Fruit fly (Drosophila melanogaster) whole organism, embryonic: Measurements from ENCODE around the gene Cby.
A peak's percentile ranks its signal among the peaks of the same experiment; 100 is the strongest.

Source experiments
- Aef1 ChIP-seq: fragments of 200-800 bp; sonication (Bioruptor generic); IDR thresholded peaks from 3 replicates; pipeline ENCODE4 v1.3.6; 2022; ENCODE audit warnings: missing biosample characterization, missing genetic modification characterization
- CG12299 ChIP-seq: fragments of 200-800 bp; sonication (Bioruptor generic); optimal IDR thresholded peaks from 2 replicates; lab custom pipeline; 2018; ENCODE audit warnings: missing biosample characterization, mild to moderate bottlenecking, missing genetic modification characterization
- CG12391 ChIP-seq: fragments of 200-800 bp; sonication (Bioruptor generic); optimal IDR thresholded peaks from 3 replicates; lab custom pipeline; 2018; ENCODE audit warnings: missing biosample characterization, mild to moderate bottlenecking, missing genetic modification characterization, moderate library complexity
- CG12744 ChIP-seq: fragments of 200-800 bp; sonication (Bioruptor generic); optimal IDR thresholded peaks from 2 replicates; lab custom pipeline; 2016; ENCODE audit warnings: missing biosample characterization, missing genetic modification characterization
- CG14050 ChIP-seq: fragments of 200-800 bp; sonication (Bioruptor generic); IDR thresholded peaks from 3 replicates; pipeline ENCODE4 v1.3.6; 2022; ENCODE audit warnings: missing biosample characterization, missing genetic modification characterization
- CG16815 ChIP-seq: fragments of 200-800 bp; sonication (Bioruptor generic); optimal IDR thresholded peaks from 3 replicates; lab custom pipeline; 2017; ENCODE audit warnings: missing biosample characterization, mild to moderate bottlenecking, missing genetic modification characterization
- CG17829 ChIP-seq: fragments of 200-800 bp; optimal IDR thresholded peaks from 2 replicates; lab custom pipeline; 2019; ENCODE audit warnings: missing biosample characterization, mild to moderate bottlenecking, missing genetic modification characterization, moderate library complexity
- CG18476 ChIP-seq: fragments of 200-800 bp; sonication (Bioruptor generic); optimal IDR thresholded peaks from 2 replicates; lab custom pipeline; 2016; ENCODE audit warnings: missing biosample characterization, mild to moderate bottlenecking, missing genetic modification characterization
- CG2889 ChIP-seq: fragments of 200-800 bp; sonication (Bioruptor generic); IDR thresholded peaks from 3 replicates; pipeline ENCODE4 v1.3.6; 2022; ENCODE audit warnings: missing biosample characterization, missing genetic modification characterization
- CG33213 ChIP-seq: fragments of 200-800 bp; sonication (Bioruptor generic); optimal IDR thresholded peaks from 3 replicates; lab custom pipeline; 2016; ENCODE audit warnings: missing biosample characterization, missing genetic modification characterization
- CG43689 ChIP-seq: fragments of 200-800 bp; sonication (Bioruptor generic); IDR thresholded peaks from 2 replicates; pipeline ENCODE4 v1.3.6; 2022; ENCODE audit warnings: missing biosample characterization, missing genetic modification characterization
- CG4424 ChIP-seq: fragments of 200-800 bp; sonication (Bioruptor generic); optimal IDR thresholded peaks from 3 replicates; lab custom pipeline; 2016; ENCODE audit warnings: missing biosample characterization, missing genetic modification characterization
- CG6689 ChIP-seq: fragments of 200-800 bp; sonication (Bioruptor generic); IDR thresholded peaks from 2 replicates; pipeline ENCODE4 v1.3.6; 2022; ENCODE audit warnings: missing biosample characterization, missing genetic modification characterization
- CG7271 ChIP-seq: fragments of 200-800 bp; sonication (Bioruptor generic); optimal IDR thresholded peaks from 2 replicates; lab custom pipeline; 2018; ENCODE audit warnings: missing biosample characterization, mild to moderate bottlenecking, missing genetic modification characterization, moderate library complexity
- CG8765 ChIP-seq: fragments of 200-800 bp; sonication (Bioruptor generic); IDR thresholded peaks from 2 replicates; pipeline ENCODE4 v1.3.6; 2022; ENCODE audit warnings: missing biosample characterization, missing genetic modification characterization
- CkIIα-i1 ChIP-seq: fragments of 200-800 bp; sonication (Bioruptor generic); IDR thresholded peaks from 2 replicates; pipeline ENCODE4 v1.3.6; 2022; ENCODE audit warnings: missing biosample characterization, missing genetic modification characterization
- D ChIP-seq, 2 experiments: fragments of 200-800 bp in 1 of 2; fragments of >200 bp in 1 of 2; sonication (Bioruptor generic) in 1 of 2; optimal IDR thresholded peaks; 2 replicates in 1 of 2; 3 replicates in 1 of 2; lab custom pipeline; 2017; ENCODE audit warnings: mild to moderate bottlenecking in 1 of 2, missing biosample characterization in 1 of 2, missing genetic modification characterization in 1 of 2, missing genetic modification reagents in 1 of 2
- D19B ChIP-seq: fragments of 200-800 bp; sonication (Bioruptor generic); optimal IDR thresholded peaks from 2 replicates; lab custom pipeline; 2017; ENCODE audit warnings: missing biosample characterization, mild to moderate bottlenecking, missing genetic modification characterization
- Dbx ChIP-seq: fragments of 200-800 bp; sonication (Bioruptor generic); IDR thresholded peaks from 3 replicates; pipeline ENCODE4 v1.3.6; 2022; ENCODE audit warnings: missing biosample characterization, missing genetic modification characterization
- Dek ChIP-seq: fragments of 200-800 bp; sonication (Bioruptor generic); optimal IDR thresholded peaks from 3 replicates; lab custom pipeline; 2019; ENCODE audit warnings: missing biosample characterization, mild to moderate bottlenecking, missing genetic modification characterization, moderate library complexity
- Eip74EF ChIP-seq, 2 experiments: fragments of 200-800 bp in 1 of 2; fragments of >200 bp in 1 of 2; sonication (Bioruptor generic) in 1 of 2; optimal IDR thresholded peaks; 2 replicates each; lab custom pipeline; 2017 to 2019; ENCODE audit warnings: missing biosample characterization in 2 of 2, missing genetic modification characterization in 2 of 2, mild to moderate bottlenecking in 1 of 2, moderate library complexity in 1 of 2
- H2.0 ChIP-seq: fragments of 200-800 bp; sonication (Bioruptor generic); IDR thresholded peaks from 2 replicates; pipeline ENCODE4 v1.3.6; 2022; ENCODE audit warnings: missing biosample characterization, missing genetic modification characterization
- Ptx1 ChIP-seq: fragments of 200-800 bp; sonication (Bioruptor generic); IDR thresholded peaks from 2 replicates; pipeline ENCODE4 v1.3.6; 2022; ENCODE audit warnings: missing biosample characterization, missing genetic modification characterization
- Rfx ChIP-seq: fragments of 200-800 bp; sonication (Bioruptor generic); IDR thresholded peaks from 2 replicates; pipeline ENCODE4 v1.3.6; 2022; ENCODE audit warnings: missing biosample characterization, missing genetic modification characterization
- Spps ChIP-seq: fragments of 200-800 bp; sonication (Bioruptor generic); optimal IDR thresholded peaks from 2 replicates; lab custom pipeline; 2018; ENCODE audit warnings: missing biosample characterization, mild to moderate bottlenecking, missing genetic modification characterization
- amos ChIP-seq: fragments of 200-800 bp; sonication (Bioruptor generic); IDR thresholded peaks from 2 replicates; pipeline ENCODE4 v1.3.6; 2022; ENCODE audit warnings: missing biosample characterization, missing genetic modification characterization; ENCODE audit not compliant: partially characterized antibody
- ase ChIP-seq: fragments of 200-800 bp; sonication (Bioruptor generic); IDR thresholded peaks from 3 replicates; pipeline ENCODE4 v1.3.6; 2022; ENCODE audit warnings: missing biosample characterization, missing genetic modification characterization
- caup ChIP-seq: fragments of 200-800 bp; sonication (Bioruptor generic); optimal IDR thresholded peaks from 3 replicates; lab custom pipeline; 2017; ENCODE audit warnings: missing biosample characterization, mild to moderate bottlenecking, missing genetic modification characterization, moderate library complexity; ENCODE audit not compliant: severe bottlenecking
- dm ChIP-seq: fragments of 200-800 bp; sonication (Bioruptor generic); optimal IDR thresholded peaks from 3 replicates; lab custom pipeline; 2016; ENCODE audit warnings: missing biosample characterization, missing genetic modification characterization
- dmrt99B ChIP-seq: fragments of 200-800 bp; sonication (Bioruptor generic); optimal IDR thresholded peaks from 2 replicates; lab custom pipeline; 2018; ENCODE audit warnings: missing biosample characterization, mild to moderate bottlenecking, missing genetic modification characterization, moderate library complexity
- dpn ChIP-seq, 2 experiments: fragments of 200-800 bp; sonication (Bioruptor generic); optimal IDR thresholded peaks; 3 replicates each; lab custom pipeline; 2016; ENCODE audit warnings: missing biosample characterization in 2 of 2, missing genetic modification characterization in 2 of 2
- fd102C ChIP-seq: fragments of 200-800 bp; sonication (Bioruptor generic); optimal IDR thresholded peaks from 2 replicates; lab custom pipeline; 2018; ENCODE audit warnings: missing biosample characterization, mild to moderate bottlenecking, missing genetic modification characterization, moderate library complexity
- fd96Cb ChIP-seq: fragments of 200-800 bp; sonication (Bioruptor generic); optimal IDR thresholded peaks from 2 replicates; lab custom pipeline; 2018; ENCODE audit warnings: missing biosample characterization, mild to moderate bottlenecking, missing genetic modification characterization, moderate library complexity
- gem ChIP-seq: fragments of 200-800 bp; sonication (Bioruptor generic); optimal IDR thresholded peaks from 2 replicates; lab custom pipeline; 2019; ENCODE audit warnings: missing biosample characterization, mild to moderate bottlenecking, missing genetic modification characterization, moderate library complexity
- gfzf ChIP-seq: fragments of 200-800 bp; sonication (Bioruptor generic); optimal IDR thresholded peaks from 2 replicates; lab custom pipeline; 2016; ENCODE audit warnings: missing biosample characterization, mild to moderate bottlenecking, missing genetic modification characterization, moderate library complexity
- gsb-n ChIP-seq: fragments of 200-800 bp; sonication (Bioruptor generic); optimal IDR thresholded peaks from 3 replicates; lab custom pipeline; 2018; ENCODE audit warnings: missing biosample characterization, mild to moderate bottlenecking, missing genetic modification characterization
- gt ChIP-seq: fragments of 200-800 bp; sonication (Bioruptor generic); IDR thresholded peaks from 2 replicates; pipeline ENCODE4 v1.3.6; 2022; ENCODE audit warnings: missing biosample characterization, missing genetic modification characterization
- hbn ChIP-seq: fragments of 200-800 bp; sonication (Bioruptor generic); IDR thresholded peaks from 2 replicates; pipeline ENCODE4 v1.3.6; 2022; ENCODE audit warnings: missing biosample characterization, missing genetic modification characterization; ENCODE audit not compliant: partially characterized antibody
- hth ChIP-seq: fragments of >200 bp; optimal IDR thresholded peaks from 2 replicates; lab custom pipeline; 2017; ENCODE audit warnings: inconsistent platforms
- inv ChIP-seq: fragments of 200-800 bp; sonication (Bioruptor generic); IDR thresholded peaks from 2 replicates; pipeline ENCODE4 v1.3.6; 2022; ENCODE audit warnings: missing biosample characterization, missing genetic modification characterization; ENCODE audit not compliant: partially characterized antibody
- lab ChIP-seq: fragments of 200-800 bp; sonication (Bioruptor generic); optimal IDR thresholded peaks from 3 replicates; lab custom pipeline; 2017; ENCODE audit warnings: missing biosample characterization, missing genetic modification characterization, mild to moderate bottlenecking, moderate library complexity, missing genetic modification reagents
- pb ChIP-seq: fragments of 200-800 bp; sonication (Bioruptor generic); optimal IDR thresholded peaks from 3 replicates; lab custom pipeline; 2016; ENCODE audit warnings: missing biosample characterization, missing genetic modification characterization
- prd ChIP-seq, 3 experiments: fragments of >200 bp in 2 of 3; fragments of 200-800 bp in 1 of 3; sonication (Bioruptor generic) in 1 of 3; optimal IDR thresholded peaks in 2 of 3; IDR thresholded peaks in 1 of 3; 2 replicates in 2 of 3; 3 replicates in 1 of 3; pipeline versions ENCODE4 v1.3.6 to Lab custom; 2017 to 2022; ENCODE audit warnings: missing biosample characterization in 1 of 3, missing genetic modification characterization in 1 of 3
- sisA ChIP-seq: fragments of 200-800 bp; sonication (Bioruptor generic); IDR thresholded peaks from 2 replicates; pipeline ENCODE4 v1.3.6; 2022; ENCODE audit warnings: missing biosample characterization, missing genetic modification characterization
- stc ChIP-seq: fragments of 200-800 bp; sonication (Bioruptor generic); IDR thresholded peaks from 2 replicates; pipeline ENCODE4 v1.3.6; 2022; ENCODE audit warnings: missing biosample characterization, missing genetic modification characterization
- tio ChIP-seq: fragments of 200-800 bp; sonication (Bioruptor generic); optimal IDR thresholded peaks from 2 replicates; lab custom pipeline; 2017; ENCODE audit warnings: missing biosample characterization, missing genetic modification characterization, inconsistent platforms
- zfh1 ChIP-seq: fragments of 200-800 bp; sonication (Bioruptor generic); IDR thresholded peaks from 3 replicates; pipeline ENCODE4 v1.3.6; 2022; ENCODE audit warnings: missing biosample characterization, missing genetic modification characterization

The Cby gene

DNA sequence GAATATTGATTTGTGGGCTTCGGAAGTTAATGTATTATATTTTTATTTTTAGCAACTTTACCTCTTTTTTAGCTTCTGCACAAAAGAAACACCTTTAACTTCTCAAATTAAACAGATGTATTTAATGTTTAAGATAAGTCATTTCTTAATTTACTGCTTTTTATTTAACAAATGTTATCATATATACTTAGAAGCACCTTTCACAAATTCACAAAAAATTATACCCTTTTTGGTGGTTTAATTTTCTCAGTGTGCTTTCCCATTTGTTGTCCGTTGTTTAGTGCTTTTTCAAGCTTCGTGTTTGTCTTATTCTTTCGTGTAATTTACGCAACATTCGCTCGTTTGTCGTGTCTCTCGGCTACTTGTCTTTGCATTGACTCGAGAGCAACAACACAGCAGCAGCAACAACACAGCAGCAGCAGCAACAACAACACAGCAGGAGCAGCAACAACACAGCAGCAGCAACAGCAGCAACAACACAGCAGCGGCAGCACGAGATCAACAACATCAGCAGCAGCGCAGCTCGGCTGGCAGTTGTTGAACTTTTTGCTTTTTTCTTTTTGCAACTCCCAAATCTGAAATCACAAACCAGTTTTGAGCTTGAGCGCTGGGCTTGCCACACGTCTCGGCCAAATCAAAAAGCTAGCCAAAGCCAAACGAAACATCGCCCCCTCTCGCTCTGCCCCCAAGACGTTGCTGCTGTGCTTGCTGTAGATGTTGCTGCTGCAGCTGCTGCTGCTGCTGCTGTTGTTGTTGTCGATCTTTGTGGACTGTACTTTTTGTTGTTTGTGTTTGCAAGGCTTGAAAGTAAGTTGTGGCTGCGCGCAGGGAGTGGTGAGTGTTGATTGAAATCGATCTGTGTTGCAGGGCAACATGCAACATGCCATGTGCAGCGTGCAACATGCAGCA is 30.5 kb upstream of the Cby start (continued):
- TF ChIP-seq prd (optimal IDR thresholded peaks at IDR 0.05; lab: Kevin White, UChicago): no peak
- no peak for TF ChIP-seq prd (GFP tag; IDR thresholded peaks at IDR 0.05; lab: Robert Waterston, UW)
- no peak for TF ChIP-seq hbn (GFP tag; lab: Robert Waterston, UW)
- TF ChIP-seq amos: no peak
- no peak for TF ChIP-seq pb (GFP tag; lab: Kevin White, UChicago)
- peak; percentile 62 for TF ChIP-seq gem (tag; lab: Kevin White, UChicago)
- peak; percentile 67 for TF ChIP-seq fd96Cb (tag; lab: Kevin White, UChicago)
- no peak for TF ChIP-seq CG12299 (tag; lab: Kevin White, UChicago)
- no peak for TF ChIP-seq Spps (tag; lab: Kevin White, UChicago)
- no peak for TF ChIP-seq dpn (GFP tag; optimal IDR thresholded peaks at IDR 0.05; lab: Kevin White, UChicago)
- TF ChIP-seq dm (GFP tag; lab: Kevin White, UChicago): no peak
- TF ChIP-seq dmrt99B: peak; percentile 86
- no peak for TF ChIP-seq CG33213 (GFP tag; lab: Kevin White, UChicago)
- no peak for TF ChIP-seq Dbx (GFP tag; lab: Robert Waterston, UW)
- TF ChIP-seq CG17829 (tag; lab: Kevin White, UChicago): no peak
- TF ChIP-seq CG43689 (GFP tag; lab: Robert Waterston, UW): 0 out of 2 replicates have a peak, but pooled peaks have one; percentile 40
- no peak for TF ChIP-seq CG8765 (GFP tag; lab: Robert Waterston, UW)
- no peak for TF ChIP-seq CG2889 (GFP tag; lab: Robert Waterston, UW)
- peak; percentile 56; the same call in 1 of the 2 replicates for TF ChIP-seq stc
- no peak for TF ChIP-seq hth (lab: Kevin White, UChicago)
- no peak for TF ChIP-seq Eip74EF (GFP tag; optimal IDR thresholded peaks at IDR 0.05; lab: Kevin White, UChicago)
- TF ChIP-seq gfzf: no peak
- TF ChIP-seq inv (GFP tag; lab: Robert Waterston, UW): no peak
- peak; percentile 61 for TF ChIP-seq CG6689 (GFP tag; lab: Robert Waterston, UW)
- no peak for TF ChIP-seq CG7271
- TF ChIP-seq CkIIα-i1 (GFP tag; lab: Robert Waterston, UW): no peak
- TF ChIP-seq CG16815 (GFP tag; lab: Kevin White, UChicago): no peak
- no peak for TF ChIP-seq H2.0 (GFP tag; lab: Robert Waterston, UW)
- TF ChIP-seq CG4424 (GFP tag; lab: Kevin White, UChicago): peak; percentile 28
- TF ChIP-seq CG12744 (GFP tag; lab: Kevin White, UChicago): no peak
- 0 out of 3 replicates have a peak, but pooled peaks have one; percentile 42 for TF ChIP-seq ase (GFP tag; lab: Robert Waterston, UW)
- no peak for TF ChIP-seq D19B (GFP tag; lab: Kevin White, UChicago)
- TF ChIP-seq zfh1 (GFP tag; lab: Robert Waterston, UW): no peak
- no peak for TF ChIP-seq gsb-n (tag; lab: Kevin White, UChicago)
- TF ChIP-seq tio (GFP tag; lab: Kevin White, UChicago): no peak
- TF ChIP-seq sisA (GFP tag; lab: Robert Waterston, UW): peak; percentile 47
- TF ChIP-seq CG14050 (GFP tag; lab: Robert Waterston, UW): peak; percentile 62; the same call in 2 of the 3 replicates
- no peak for TF ChIP-seq D (optimal IDR thresholded peaks at IDR 0.05; lab: Kevin White, UChicago)
- TF ChIP-seq D (GFP tag; optimal IDR thresholded peaks at IDR 0.05; lab: Kevin White, UChicago): peak; percentile 12
- no peak for TF ChIP-seq Ptx1 (GFP tag; lab: Robert Waterston, UW)
- peak; percentile 37 for TF ChIP-seq lab (GFP tag; lab: Kevin White, UChicago)
- no peak for TF ChIP-seq CG12391 (tag; lab: Kevin White, UChicago)
- TF ChIP-seq fd102C (GFP tag; lab: Kevin White, UChicago): no peak
- peak; percentile 36 for TF ChIP-seq CG18476 (GFP tag; lab: Kevin White, UChicago)
- TF ChIP-seq Aef1 (GFP tag; lab: Robert Waterston, UW): peak; percentile 58; the same call in 2 of the 3 replicates
- TF ChIP-seq Rfx (GFP tag; lab: Robert Waterston, UW): no peak
- TF ChIP-seq Dek (tag; lab: Kevin White, UChicago): no peak
- no peak for TF ChIP-seq gt (GFP tag; lab: Robert Waterston, UW)
- TF ChIP-seq caup: peak; percentile 8
